Worm (Caenorhabditis elegans) whole organism, young adult: ENCODE measurements around the gene casy-1.

Experiments used
- B0019.2 ChIP-seq: fragments of 200-800 bp; sonication (Bioruptor generic); conservative IDR thresholded peaks from 2 replicates; pipeline ENCODE4 v1.3.6; 2022; ENCODE audit warnings: missing genetic modification reagents, missing genetic modification characterization, missing compliant biosample characterization
- F10E7.11 ChIP-seq: sonication (generic microtip); optimal IDR thresholded peaks from 2 replicates; lab custom pipeline; 2017; ENCODE audit warnings: mild to moderate bottlenecking, missing genetic modification characterization, moderate library complexity, missing compliant biosample characterization
- F23B12.7 ChIP-seq: sonication (generic microtip); optimal IDR thresholded peaks from 2 replicates; lab custom pipeline; 2017; ENCODE audit warnings: missing genetic modification characterization, mild to moderate bottlenecking, missing compliant biosample characterization, antibody characterized with exemption, moderate library complexity; ENCODE audit not compliant: insufficient read depth
- F33H1.4 ChIP-seq: fragments of 200-800 bp; sonication (Bioruptor generic); IDR thresholded peaks from 2 replicates; pipeline ENCODE4 v1.3.6; 2022; ENCODE audit warnings: missing genetic modification reagents, missing genetic modification characterization, missing compliant biosample characterization
- T26A5.8 ChIP-seq: sonication (generic microtip); optimal IDR thresholded peaks from 2 replicates; lab custom pipeline; 2016; ENCODE audit warnings: missing genetic modification characterization, missing compliant biosample characterization
- Y79H2A.3 ChIP-seq: fragments of 200-800 bp; sonication (Bioruptor generic); conservative IDR thresholded peaks from 2 replicates; pipeline ENCODE4 v1.3.6; 2022; ENCODE audit warnings: missing genetic modification reagents, missing genetic modification characterization, missing compliant biosample characterization
- ama-1 ChIP-seq, 3 experiments: fragments of 150-350 bp in 1 of 3; sonication (generic microtip) in 2 of 3; optimal IDR thresholded peaks; 2 replicates each; lab custom pipeline; 2014 to 2018; ENCODE audit warnings: missing biosample characterization in 2 of 3, missing genetic modification characterization in 2 of 3, missing genetic modification reagents in 2 of 3
- aptf-2 ChIP-seq: fragments of 200-800 bp; sonication (Bioruptor generic); conservative IDR thresholded peaks from 2 replicates; pipeline ENCODE4 v1.3.6; 2022; ENCODE audit warnings: missing genetic modification reagents, missing genetic modification characterization, missing compliant biosample characterization
- atf-7 ChIP-seq: sonication (generic microtip); optimal IDR thresholded peaks from 2 replicates; lab custom pipeline; 2017; ENCODE audit warnings: mild to moderate bottlenecking, missing genetic modification characterization, missing compliant biosample characterization
- athp-1 ChIP-seq: sonication (generic microtip); optimal IDR thresholded peaks from 2 replicates; lab custom pipeline; 2017; ENCODE audit warnings: mild to moderate bottlenecking, missing genetic modification characterization, missing compliant biosample characterization
- attf-5 ChIP-seq: fragments of 200-800 bp; sonication (Bioruptor generic); optimal IDR thresholded peaks from 2 replicates; lab custom pipeline; 2018; ENCODE audit warnings: mild to moderate bottlenecking, missing genetic modification characterization, missing compliant biosample characterization
- attf-6 ChIP-seq: fragments of 200-800 bp; sonication (Bioruptor generic); IDR thresholded peaks from 2 replicates; pipeline ENCODE4 v1.3.6; 2022; ENCODE audit warnings: missing genetic modification reagents, missing genetic modification characterization, missing compliant biosample characterization
- ccch-3 ChIP-seq: fragments of 200-800 bp; sonication (Bioruptor generic); optimal IDR thresholded peaks from 2 replicates; lab custom pipeline; 2018; ENCODE audit warnings: mild to moderate bottlenecking, missing genetic modification characterization, missing compliant biosample characterization
- cebp-1 ChIP-seq, 2 experiments: fragments of 200-800 bp in 1 of 2; sonication (Bioruptor generic) in 1 of 2; sonication (generic microtip) in 1 of 2; IDR thresholded peaks in 1 of 2; optimal IDR thresholded peaks in 1 of 2; 2 replicates each; pipeline versions ENCODE4 v1.3.6 to Lab custom; 2017 to 2022; ENCODE audit warnings: missing compliant biosample characterization in 2 of 2, missing genetic modification characterization in 2 of 2, mild to moderate bottlenecking in 1 of 2, missing genetic modification reagents in 1 of 2, moderate library complexity in 1 of 2
- ceh-100 ChIP-seq: fragments of 200-800 bp; sonication (Bioruptor generic); IDR thresholded peaks from 2 replicates; pipeline ENCODE4 v1.3.6; 2022; ENCODE audit warnings: missing genetic modification reagents, missing genetic modification characterization, missing compliant biosample characterization
- ceh-27 ChIP-seq: fragments of 200-800 bp; sonication (Bioruptor generic); optimal IDR thresholded peaks from 2 replicates; lab custom pipeline; 2018; ENCODE audit warnings: mild to moderate bottlenecking, missing genetic modification characterization, moderate library complexity, missing compliant biosample characterization
- ceh-91 ChIP-seq: fragments of 200-800 bp; sonication (Bioruptor generic); IDR thresholded peaks from 2 replicates; pipeline ENCODE4 v1.3.6; 2022; ENCODE audit warnings: missing genetic modification reagents, missing genetic modification characterization, missing compliant biosample characterization
- dox-1 ChIP-seq: fragments of 200-800 bp; sonication (Bioruptor generic); IDR thresholded peaks from 2 replicates; pipeline ENCODE4 v1.3.6; 2022; ENCODE audit warnings: missing genetic modification reagents, missing genetic modification characterization, missing compliant biosample characterization
- dpff-1 ChIP-seq: sonication (generic microtip); optimal IDR thresholded peaks from 2 replicates; lab custom pipeline; 2017; ENCODE audit warnings: mild to moderate bottlenecking, missing genetic modification characterization, missing compliant biosample characterization
- dpl-1 ChIP-seq: fragments of 150-350 bp; optimal IDR thresholded peaks from 2 replicates; lab custom pipeline; 2014; ENCODE audit warnings: missing biosample characterization, missing genetic modification reagents, missing genetic modification characterization
- efl-1 ChIP-seq: fragments of 150-350 bp; optimal IDR thresholded peaks from 2 replicates; lab custom pipeline; 2014; ENCODE audit warnings: missing biosample characterization, missing genetic modification reagents, missing genetic modification characterization
- ets-4 ChIP-seq: fragments of 200-800 bp; sonication (Bioruptor generic); optimal IDR thresholded peaks from 2 replicates; lab custom pipeline; 2018; ENCODE audit warnings: mild to moderate bottlenecking, missing genetic modification characterization, missing compliant biosample characterization
- him-1 ChIP-seq: sonication (generic microtip); optimal IDR thresholded peaks from 2 replicates; lab custom pipeline; 2016; ENCODE audit warnings: missing genotype, missing genetic modification reagents, missing genetic modification characterization, missing compliant biosample characterization
- hlh-26 ChIP-seq: fragments of 200-800 bp; sonication (Bioruptor generic); conservative IDR thresholded peaks from 2 replicates; pipeline ENCODE4 v1.3.6; 2022; ENCODE audit warnings: missing genetic modification reagents, missing genetic modification characterization, missing compliant biosample characterization
- hmg-20 ChIP-seq: fragments of 200-800 bp; sonication (Bioruptor generic); IDR thresholded peaks from 2 replicates; pipeline ENCODE4 v1.3.6; 2022; ENCODE audit warnings: missing genetic modification reagents, missing genetic modification characterization, missing compliant biosample characterization
- lin-26 ChIP-seq: fragments of 200-800 bp; sonication (Bioruptor generic); IDR thresholded peaks from 2 replicates; pipeline ENCODE4 v1.3.6; 2022; ENCODE audit warnings: missing genetic modification reagents, missing genetic modification characterization, missing compliant biosample characterization
- lin-54 ChIP-seq: fragments of 200-800 bp; sonication (Bioruptor generic); optimal IDR thresholded peaks from 2 replicates; lab custom pipeline; 2018; ENCODE audit warnings: mild to moderate bottlenecking, missing genetic modification characterization, missing compliant biosample characterization
- lir-1 ChIP-seq: fragments of 200-800 bp; sonication (Bioruptor generic); conservative IDR thresholded peaks from 2 replicates; pipeline ENCODE4 v1.3.6; 2022; ENCODE audit warnings: missing genetic modification reagents, missing genetic modification characterization, missing compliant biosample characterization
- lsl-1 ChIP-seq: fragments of 200-800 bp; sonication (Bioruptor generic); optimal IDR thresholded peaks from 2 replicates; lab custom pipeline; 2018; ENCODE audit warnings: mild to moderate bottlenecking, missing genetic modification characterization, moderate library complexity, missing compliant biosample characterization
- madf-10 ChIP-seq: sonication (generic microtip); optimal IDR thresholded peaks from 2 replicates; lab custom pipeline; 2016; ENCODE audit warnings: mild to moderate bottlenecking, missing genetic modification characterization, missing compliant biosample characterization
- madf-6 ChIP-seq: fragments of 200-800 bp; sonication (Bioruptor generic); IDR thresholded peaks from 2 replicates; pipeline ENCODE4 v1.3.6; 2022; ENCODE audit warnings: missing genetic modification reagents, missing genetic modification characterization, missing compliant biosample characterization
- madf-8 ChIP-seq: fragments of 200-800 bp; sonication (Bioruptor generic); conservative IDR thresholded peaks from 2 replicates; pipeline ENCODE4 v1.3.6; 2022; ENCODE audit warnings: missing genetic modification reagents, missing genetic modification characterization, missing compliant biosample characterization
- mcd-1 ChIP-seq: fragments of 200-800 bp; sonication (Bioruptor generic); IDR thresholded peaks from 2 replicates; pipeline ENCODE4 v1.3.6; 2022; ENCODE audit warnings: missing genetic modification reagents, missing genetic modification characterization, missing compliant biosample characterization
- nhr-80 ChIP-seq: sonication (generic microtip); optimal IDR thresholded peaks from 2 replicates; lab custom pipeline; 2016; ENCODE audit warnings: missing genetic modification characterization, missing compliant biosample characterization
- rcor-1 ChIP-seq: fragments of 200-800 bp; sonication (Bioruptor generic); IDR thresholded peaks from 2 replicates; pipeline ENCODE4 v1.3.6; 2022; ENCODE audit warnings: missing genetic modification reagents, missing genetic modification characterization, missing compliant biosample characterization
- rpc-1 ChIP-seq, 2 experiments: fragments of 150-350 bp in 1 of 2; sonication (generic microtip) in 1 of 2; optimal IDR thresholded peaks; 2 replicates each; lab custom pipeline; 2014 to 2018; ENCODE audit warnings: missing biosample characterization in 1 of 2, missing genetic modification characterization in 1 of 2, missing genetic modification reagents in 1 of 2, missing genotype in 1 of 2
- sdz-38 ChIP-seq: sonication (generic microtip); optimal IDR thresholded peaks from 2 replicates; lab custom pipeline; 2016; ENCODE audit warnings: missing genotype, missing genetic modification characterization, missing compliant biosample characterization
- snpc-4 ChIP-seq, 5 experiments: fragments of 150-350 bp in 1 of 5; sonication (generic microtip) in 4 of 5; optimal IDR thresholded peaks; 2 replicates each; lab custom pipeline; 2014 to 2018; ENCODE audit warnings: missing genetic modification characterization in 5 of 5, missing biosample characterization in 3 of 5, antibody characterized with exemption in 2 of 5, mild to moderate bottlenecking in 2 of 5, missing compliant biosample characterization in 2 of 5, missing genotype in 2 of 5, moderate library complexity in 2 of 5, missing genetic modification reagents in 1 of 5
- somi-1 ChIP-seq: fragments of 200-800 bp; sonication (Bioruptor generic); optimal IDR thresholded peaks from 2 replicates; lab custom pipeline; 2018; ENCODE audit warnings: mild to moderate bottlenecking, missing genetic modification characterization, missing compliant biosample characterization
- unc-62 ChIP-seq: fragments of 150-350 bp; optimal IDR thresholded peaks from 2 replicates; lab custom pipeline; 2014; ENCODE audit warnings: missing biosample characterization, missing genetic modification reagents, missing genetic modification characterization
- ztf-22 ChIP-seq: fragments of 200-800 bp; sonication (Bioruptor generic); optimal IDR thresholded peaks from 2 replicates; lab custom pipeline; 2018; ENCODE audit warnings: mild to moderate bottlenecking, missing genetic modification characterization, moderate library complexity, missing compliant biosample characterization
- ztf-25 ChIP-seq: fragments of 200-800 bp; sonication (Bioruptor generic); IDR thresholded peaks from 2 replicates; pipeline ENCODE4 v1.3.6; 2022; ENCODE audit warnings: missing genetic modification reagents, missing genetic modification characterization, missing compliant biosample characterization

casy-1 gene

ce11 chrII:5911274-5911673 lies 45.2 kb downstream of the casy-1 start, which contains the start of gene cgt-3:
Gene cgt-3 (plus strand): TSS chrII:5911324.
- TF ChIP-seq ztf-22 (GFP tag; lab: Kevin White, UChicago) (no peak), athp-1 (tag; lab: Kevin White, UChicago) (no peak), madf-10 (tag; lab: Kevin White, UChicago) (no peak), him-1 (tag; lab: Kevin White, UChicago) (no peak), ama-1 (optimal IDR thresholded peaks at IDR 0.05; lab: Kevin White, UChicago) (no peak), ama-1 (GFP tag; optimal IDR thresholded peaks at IDR 0.05; lab: Kevin White, UChicago) (no peak), unc-62 (GFP tag; lab: Kevin White, UChicago) (no peak), rpc-1 (optimal IDR thresholded peaks at IDR 0.05; lab: Kevin White, UChicago) (no peak), rpc-1 (tag; optimal IDR thresholded peaks at IDR 0.05; lab: Kevin White, UChicago) (no peak), hmg-20 (GFP tag; lab: Robert Waterston, UW) (no peak), ztf-25 (GFP tag; lab: Robert Waterston, UW) (no peak), hlh-26 (GFP tag; lab: Robert Waterston, UW) (no peak)

ce11 chrII:5907482-5907881 lies 49.0 kb downstream of the casy-1 start, which contains the start of gene vps-35:
Gene vps-35 (plus strand): TSS chrII:5907816.
- peak; percentile 54 for TF ChIP-seq dox-1 (GFP tag; lab: Robert Waterston, UW)
- peak; percentile 63 for TF ChIP-seq attf-5
- TF ChIP-seq cebp-1 (GFP tag; IDR thresholded peaks at IDR 0.05; lab: Robert Waterston, UW): no peak
- TF ChIP-seq cebp-1 (tag; optimal IDR thresholded peaks at IDR 0.05; lab: Kevin White, UChicago): peak; percentile 34
- TF ChIP-seq madf-6 (GFP tag; lab: Robert Waterston, UW): 0 out of 2 replicates have a peak, but pooled peaks have one; percentile 8
- peak; percentile 71 for TF ChIP-seq nhr-80 (tag; lab: Kevin White, UChicago)
- TF ChIP-seq F23B12.7: peak; percentile 81
- 0 out of 2 replicates have a peak, but pooled peaks have one; percentile 14 for TF ChIP-seq ceh-100
- TF ChIP-seq rcor-1 (GFP tag; lab: Robert Waterston, UW): no peak
- no peak for TF ChIP-seq dpff-1 (tag; lab: Kevin White, UChicago)
- no peak for TF ChIP-seq F10E7.11 (tag; lab: Kevin White, UChicago)
- no peak for TF ChIP-seq rpc-1 (optimal IDR thresholded peaks at IDR 0.05; lab: Kevin White, UChicago)
- TF ChIP-seq rpc-1 (tag; optimal IDR thresholded peaks at IDR 0.05; lab: Kevin White, UChicago): no peak
- TF ChIP-seq sdz-38 (tag; lab: Kevin White, UChicago): no peak
- TF ChIP-seq somi-1 (GFP tag; lab: Kevin White, UChicago): no peak
- TF ChIP-seq atf-7: no peak
- TF ChIP-seq Y79H2A.3 (GFP tag; lab: Robert Waterston, UW): no peak
- no peak for TF ChIP-seq lin-26
- TF ChIP-seq ccch-3 (GFP tag; lab: Kevin White, UChicago): no peak
- TF ChIP-seq lin-54 (GFP tag; lab: Kevin White, UChicago): peak; percentile 30
- no peak for TF ChIP-seq ceh-27
- TF ChIP-seq mcd-1 (GFP tag; lab: Robert Waterston, UW): peak; percentile 82
- TF ChIP-seq madf-10 (tag; lab: Kevin White, UChicago): no peak

DNA sequence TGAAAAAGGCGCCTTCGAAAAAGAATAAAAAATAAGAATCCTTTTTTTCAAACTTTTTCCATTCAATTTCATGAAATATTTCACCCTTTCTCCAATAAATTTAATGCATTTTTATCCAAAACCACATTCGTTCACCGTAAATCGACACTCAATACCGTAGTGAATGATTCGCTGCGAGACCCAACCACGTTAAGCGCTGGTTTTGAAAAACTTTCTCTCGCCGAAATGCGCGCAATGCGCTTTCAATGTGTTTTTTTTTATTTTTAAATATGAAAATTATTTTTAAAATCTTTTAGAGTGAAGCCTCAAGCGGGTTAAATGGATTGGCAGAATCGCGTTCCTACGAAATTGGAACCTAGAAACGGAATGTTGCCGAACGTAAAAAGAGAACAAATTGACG lies 50.2 kb downstream of the casy-1 start, which contains the start of gene F59G1.8:
TSS of gene F59G1.8 (plus strand) at position 293 of the 400 bp plus-strand sequence.
- TF ChIP-seq aptf-2 (GFP tag; lab: Robert Waterston, UW) (0 out of 2 replicates have a peak, but pooled peaks have one; percentile 17), lir-1 (GFP tag; lab: Robert Waterston, UW) (no peak), ceh-100 (no peak), T26A5.8 (no peak), snpc-4 (GFP tag; optimal IDR thresholded peaks at IDR 0.05; lab: Kevin White, UChicago) (no peak), snpc-4 (tag; optimal IDR thresholded peaks at IDR 0.05; lab: Kevin White, UChicago) (no peak), lsl-1 (GFP tag; lab: Kevin White, UChicago) (peak; percentile 64), ceh-91 (peak; percentile 30; the same call in 1 of the 2 replicates), madf-8 (peak; percentile 64), madf-6 (GFP tag; lab: Robert Waterston, UW) (peak; percentile 76), F33H1.4 (GFP tag; lab: Robert Waterston, UW) (peak; percentile 73), efl-1 (GFP tag; lab: Kevin White, UChicago) (peak; percentile 66), ets-4 (GFP tag; lab: Kevin White, UChicago) (no peak), dpl-1 (peak; percentile 34), attf-6 (GFP tag; lab: Robert Waterston, UW) (no peak), B0019.2 (GFP tag; lab: Robert Waterston, UW) (no peak)
